Worm (Caenorhabditis elegans): ENCODE data around the gene C53A3.3.
A peak's percentile ranks its signal among the peaks of the same experiment; 100 is the strongest.

C53A3.3 gene

DNA sequence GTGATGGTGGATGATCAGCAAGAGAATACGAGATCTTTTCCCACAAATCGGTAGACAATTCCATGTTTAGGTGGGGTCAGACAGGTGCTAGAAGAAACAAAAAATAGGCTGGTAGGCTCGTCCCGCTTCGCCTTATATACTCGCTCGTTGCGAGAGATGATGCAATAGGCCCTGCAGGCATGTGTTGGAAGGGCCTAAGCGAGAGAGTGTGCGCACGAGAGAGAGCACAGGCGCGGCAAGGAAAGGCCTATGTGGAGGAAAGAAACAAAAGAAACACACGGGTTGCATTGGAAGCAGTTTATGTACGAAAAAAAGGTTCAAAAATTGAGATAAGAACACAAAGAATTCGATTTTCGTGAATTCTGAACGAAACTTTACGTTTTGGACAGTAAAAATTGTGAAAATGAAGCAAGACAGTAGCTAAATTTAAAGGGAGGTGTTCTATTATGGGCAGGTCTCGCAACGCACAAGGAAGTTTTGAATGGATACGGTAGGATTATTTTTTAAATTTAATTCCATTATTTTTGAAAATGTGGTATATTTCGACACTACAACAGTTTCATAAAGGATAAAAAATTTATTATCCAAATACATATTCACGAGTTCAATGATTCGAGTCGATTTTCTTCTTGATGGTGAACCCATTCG is 24.5 kb downstream of the C53A3.3 start, which contains the start of gene F44E7.5:
Gene F44E7.5, minus strand, starts transcription at position 210 of the 648 bp plus-strand sequence.
- TF ChIP-seq aptf-2 (GFP tag; conservative IDR thresholded peaks at IDR 0.05), result no peak
- TF ChIP-seq K11D2.4 (GFP tag; IDR thresholded peaks at IDR 0.05), result no peak
- TF ChIP-seq B0261.1 (tag; optimal IDR thresholded peaks at IDR 0.05), result no peak
- TF ChIP-seq ceh-79 (tag; optimal IDR thresholded peaks at IDR 0.05), result no peak
- TF ChIP-seq let-607 (tag; optimal IDR thresholded peaks at IDR 0.05), result peak in 1 of 2 experiments; percentile 60
- TF ChIP-seq ceh-40 (GFP tag; IDR thresholded peaks at IDR 0.05), result no peak
- TF ChIP-seq T26A5.8 (tag; optimal IDR thresholded peaks at IDR 0.05), result no peak
- TF ChIP-seq cebp-1 (GFP tag; IDR thresholded peaks at IDR 0.05), result no peak; the same call in 1 of the 2 replicates
- peak; percentile 69 for TF ChIP-seq cebp-1 (tag; optimal IDR thresholded peaks at IDR 0.05)
- TF ChIP-seq snpc-1.3 (tag; optimal IDR thresholded peaks at IDR 0.05; ENCODE audit: insufficient read depth), result no peak
- TF ChIP-seq rec-8 (tag; optimal IDR thresholded peaks at IDR 0.05), result no peak
- no peak for TF ChIP-seq F49E8.2 (tag; optimal IDR thresholded peaks at IDR 0.05; ENCODE audit: insufficient read depth)
- TF ChIP-seq hmg-20 (GFP tag; IDR thresholded peaks at IDR 0.05), result no peak
- peak; percentile 53 for TF ChIP-seq mcd-1 (GFP tag; IDR thresholded peaks at IDR 0.05)
- TF ChIP-seq T07F8.4 (tag; optimal IDR thresholded peaks at IDR 0.05), result no peak
- TF ChIP-seq hsf-1 (GFP tag; IDR thresholded peaks at IDR 0.05), result no peak
- no peak for TF ChIP-seq xnd-1 (tag; optimal IDR thresholded peaks at IDR 0.05)
- no peak for TF ChIP-seq mel-28 (tag; optimal IDR thresholded peaks at IDR 0.05; ENCODE audit: borderline replicate concordance)
- no peak for TF ChIP-seq pbrm-1 (GFP tag; IDR thresholded peaks at IDR 0.05)
- no peak for TF ChIP-seq ama-1 (optimal IDR thresholded peaks at IDR 0.05)
- TF ChIP-seq ama-1 (GFP tag; optimal IDR thresholded peaks at IDR 0.05), result no peak
- no peak for TF ChIP-seq somi-1 (GFP tag; optimal IDR thresholded peaks at IDR 0.05)
- TF ChIP-seq fkh-3 (tag; optimal IDR thresholded peaks at IDR 0.05), result no peak
- no peak for TF ChIP-seq nfya-1 (tag; optimal IDR thresholded peaks at IDR 0.05; ENCODE audit: borderline replicate concordance, insufficient read depth)
- no peak for TF ChIP-seq nhr-27 (tag; optimal IDR thresholded peaks at IDR 0.05)
- TF ChIP-seq madf-8 (GFP tag; conservative IDR thresholded peaks at IDR 0.05), result no peak
- TF ChIP-seq ceh-27 (GFP tag; optimal IDR thresholded peaks at IDR 0.05), result no peak
- TF ChIP-seq ceh-58 (GFP tag; IDR thresholded peaks at IDR 0.05), result no peak
- no peak for TF ChIP-seq snpc-3.4 (tag; optimal IDR thresholded peaks at IDR 0.05)
- TF ChIP-seq hlh-26 (GFP tag; conservative IDR thresholded peaks at IDR 0.05), result no peak
- peak; percentile 76 for TF ChIP-seq F33H1.4 (GFP tag; IDR thresholded peaks at IDR 0.05)
- TF ChIP-seq dox-1 (GFP tag; IDR thresholded peaks at IDR 0.05), result peak; percentile 81
- no peak for TF ChIP-seq ztf-3 (GFP tag; optimal IDR thresholded peaks at IDR 0.05)
- no peak for TF ChIP-seq tbx-9 (tag; optimal IDR thresholded peaks at IDR 0.05; ENCODE audit: borderline replicate concordance)
- no peak for TF ChIP-seq ztf-22 (GFP tag; optimal IDR thresholded peaks at IDR 0.05)
- 0 out of 2 replicates have a peak, but pooled peaks have one; percentile 41 for TF ChIP-seq B0336.3 (GFP tag; IDR thresholded peaks at IDR 0.05)
- TF ChIP-seq F22D6.2 (tag; optimal IDR thresholded peaks at IDR 0.05), result no peak
- no peak for TF ChIP-seq nhr-120 (GFP tag; IDR thresholded peaks at IDR 0.05)
- TF ChIP-seq akir-1 (GFP tag; optimal IDR thresholded peaks at IDR 0.05), result no peak
- no peak for TF ChIP-seq tlf-1 (GFP tag; optimal IDR thresholded peaks at IDR 0.05)
- peak; percentile 36 for TF ChIP-seq tbp1 (GFP tag; optimal IDR thresholded peaks at IDR 0.05)
- no peak for TF ChIP-seq nhr-179 (tag; optimal IDR thresholded peaks at IDR 0.05)
- no peak for TF ChIP-seq ekl-4 (GFP tag; IDR thresholded peaks at IDR 0.05)
- TF ChIP-seq lir-1 (GFP tag; conservative IDR thresholded peaks at IDR 0.05), result no peak
- peak; percentile 18 for TF ChIP-seq chd-7 (tag; optimal IDR thresholded peaks at IDR 0.05)
- no peak for TF ChIP-seq unc-62 (GFP tag; optimal IDR thresholded peaks at IDR 0.05)
- TF ChIP-seq nfya-2 (GFP tag; IDR thresholded peaks at IDR 0.05), result no peak
- TF ChIP-seq athp-1 (tag; optimal IDR thresholded peaks at IDR 0.05), result no peak

Data from whole organism, young adult.